Fruit fly (Drosophila melanogaster) whole organism, embryonic: Measurements from ENCODE around the gene CG9021.
A peak's percentile ranks its signal among the peaks of the same experiment; 100 is the strongest.

ENCODE experiments used
- ATbp ChIP-seq: fragments of 200-800 bp; sonication (Bioruptor generic); optimal IDR thresholded peaks from 2 replicates; lab custom pipeline; 2017; ENCODE audit warnings: missing biosample characterization, mild to moderate bottlenecking, missing genetic modification characterization, missing genetic modification reagents
- Adf1 ChIP-seq: fragments of 200-800 bp; sonication (Bioruptor generic); IDR thresholded peaks from 2 replicates; pipeline ENCODE4 v1.3.6; 2022; ENCODE audit warnings: missing biosample characterization, missing genetic modification characterization
- B-H2 ChIP-seq: fragments of 200-800 bp; sonication (Bioruptor generic); optimal IDR thresholded peaks from 2 replicates; lab custom pipeline; 2018; ENCODE audit warnings: missing biosample characterization, mild to moderate bottlenecking, missing genetic modification characterization
- CG10431 ChIP-seq: fragments of 200-800 bp; sonication (Bioruptor generic); optimal IDR thresholded peaks from 3 replicates; lab custom pipeline; 2018; ENCODE audit warnings: missing biosample characterization, mild to moderate bottlenecking, missing genetic modification characterization
- CG14014 ChIP-seq: fragments of 200-800 bp; sonication (Bioruptor generic); IDR thresholded peaks from 2 replicates; pipeline ENCODE4 v1.3.6; 2022; ENCODE audit warnings: missing biosample characterization, missing genetic modification characterization
- CG16813 ChIP-seq: fragments of 200-800 bp; sonication (Bioruptor generic); IDR thresholded peaks from 3 replicates; pipeline ENCODE4 v1.3.6; 2022; ENCODE audit warnings: missing biosample characterization, missing genetic modification characterization; ENCODE audit not compliant: partially characterized antibody
- CG17829 ChIP-seq: fragments of 200-800 bp; optimal IDR thresholded peaks from 2 replicates; lab custom pipeline; 2019; ENCODE audit warnings: missing biosample characterization, mild to moderate bottlenecking, missing genetic modification characterization, moderate library complexity
- CG1792 ChIP-seq: fragments of 200-800 bp; sonication (Bioruptor generic); optimal IDR thresholded peaks from 2 replicates; lab custom pipeline; 2016; ENCODE audit warnings: missing biosample characterization, missing genetic modification characterization
- CG18599 ChIP-seq: fragments of 200-800 bp; sonication (Bioruptor generic); optimal IDR thresholded peaks from 3 replicates; lab custom pipeline; 2017; ENCODE audit warnings: missing biosample characterization, missing genetic modification characterization, mild to moderate bottlenecking, moderate library complexity, missing genetic modification reagents
- CG31441 ChIP-seq: fragments of 200-800 bp; sonication (Bioruptor generic); IDR thresholded peaks from 2 replicates; pipeline ENCODE4 v1.3.6; 2022; ENCODE audit warnings: missing biosample characterization, missing genetic modification characterization
- CG4730 ChIP-seq: fragments of 200-800 bp; sonication (Bioruptor generic); IDR thresholded peaks from 2 replicates; pipeline ENCODE4 v1.3.6; 2022; ENCODE audit warnings: missing biosample characterization, missing genetic modification characterization
- CG6683 ChIP-seq: fragments of 200-800 bp; sonication (Bioruptor generic); optimal IDR thresholded peaks from 2 replicates; lab custom pipeline; 2017; ENCODE audit warnings: missing biosample characterization, mild to moderate bottlenecking, missing genetic modification characterization, missing genetic modification reagents
- CG6854 ChIP-seq: fragments of 200-800 bp; sonication (Bioruptor generic); optimal IDR thresholded peaks from 3 replicates; lab custom pipeline; 2017; ENCODE audit warnings: missing biosample characterization, mild to moderate bottlenecking, missing genetic modification characterization
- CG7987 ChIP-seq: fragments of 200-800 bp; sonication (Bioruptor generic); optimal IDR thresholded peaks from 2 replicates; lab custom pipeline; 2018; ENCODE audit warnings: missing biosample characterization, mild to moderate bottlenecking, missing genetic modification characterization, moderate library complexity
- CG8281 ChIP-seq: fragments of 200-800 bp; sonication (Bioruptor generic); optimal IDR thresholded peaks from 2 replicates; lab custom pipeline; 2018; ENCODE audit warnings: missing biosample characterization, mild to moderate bottlenecking, missing genetic modification characterization, moderate library complexity
- CG9215 ChIP-seq: fragments of 200-800 bp; sonication (Bioruptor generic); IDR thresholded peaks from 2 replicates; pipeline ENCODE4 v1.3.6; 2022; ENCODE audit warnings: missing biosample characterization, missing genetic modification characterization
- CG9609 ChIP-seq: fragments of 200-800 bp; sonication (Bioruptor generic); optimal IDR thresholded peaks from 3 replicates; lab custom pipeline; 2016; ENCODE audit warnings: missing biosample characterization, missing genetic modification characterization
- Fer1 ChIP-seq: fragments of 200-800 bp; sonication (Bioruptor generic); optimal IDR thresholded peaks from 2 replicates; lab custom pipeline; 2017; ENCODE audit warnings: missing biosample characterization, mild to moderate bottlenecking, missing genetic modification characterization
- Kr ChIP-seq: fragments of 200-800 bp; sonication (Bioruptor generic); optimal IDR thresholded peaks from 2 replicates; lab custom pipeline; 2017; ENCODE audit warnings: missing biosample characterization, mild to moderate bottlenecking, missing genetic modification characterization
- Lpt ChIP-seq: fragments of >200 bp; optimal IDR thresholded peaks from 2 replicates; lab custom pipeline; 2018; ENCODE audit warnings: missing biosample characterization, missing genetic modification characterization
- MBD-R2 ChIP-seq: fragments of 200-800 bp; sonication (Bioruptor generic); IDR thresholded peaks from 2 replicates; pipeline ENCODE4 v1.3.6; 2022; ENCODE audit warnings: missing biosample characterization, missing genetic modification characterization
- NC2β ChIP-seq: fragments of 200-800 bp; sonication (Bioruptor generic); optimal IDR thresholded peaks from 2 replicates; lab custom pipeline; 2016; ENCODE audit warnings: missing biosample characterization, missing genetic modification characterization
- NK7.1 ChIP-seq: fragments of 200-800 bp; sonication (Bioruptor generic); optimal IDR thresholded peaks from 3 replicates; lab custom pipeline; 2016; ENCODE audit warnings: missing biosample characterization, missing genetic modification characterization
- Pdp1 ChIP-seq, 2 experiments: fragments of 200-800 bp; sonication (Bioruptor generic); optimal IDR thresholded peaks; 3 replicates each; lab custom pipeline; 2016; ENCODE audit warnings: missing biosample characterization in 2 of 2, missing genetic modification characterization in 2 of 2, mild to moderate bottlenecking in 1 of 2, moderate library complexity in 1 of 2
- Poxn ChIP-seq: fragments of 200-800 bp; sonication (Bioruptor generic); IDR thresholded peaks from 2 replicates; pipeline ENCODE4 v1.3.6; 2022; ENCODE audit warnings: missing biosample characterization, missing genetic modification characterization
- Tbp ChIP-seq: fragments of >200 bp; optimal IDR thresholded peaks from 2 replicates; lab custom pipeline; 2018; ENCODE audit warnings: missing biosample characterization, missing genetic modification characterization
- ab ChIP-seq: fragments of 200-800 bp; sonication (Bioruptor generic); optimal IDR thresholded peaks from 2 replicates; lab custom pipeline; 2016; ENCODE audit warnings: missing biosample characterization, missing genetic modification characterization
- abd-A ChIP-seq: fragments of 200-800 bp; sonication (Bioruptor generic); optimal IDR thresholded peaks from 3 replicates; lab custom pipeline; 2019; ENCODE audit warnings: missing biosample characterization, mild to moderate bottlenecking, missing genetic modification characterization, moderate library complexity
- ash1 ChIP-seq: fragments of 200-800 bp; sonication (Bioruptor generic); optimal IDR thresholded peaks from 2 replicates; lab custom pipeline; 2018; ENCODE audit warnings: missing biosample characterization, mild to moderate bottlenecking, missing genetic modification characterization
- bigmax ChIP-seq: fragments of 200-800 bp; sonication (Bioruptor generic); optimal IDR thresholded peaks from 2 replicates; lab custom pipeline; 2018; ENCODE audit warnings: missing biosample characterization, mild to moderate bottlenecking, missing genetic modification characterization
- btn ChIP-seq: fragments of 200-800 bp; sonication (Bioruptor generic); optimal IDR thresholded peaks from 2 replicates; lab custom pipeline; 2016; ENCODE audit warnings: missing biosample characterization, missing genetic modification characterization
- cad ChIP-seq: fragments of >200 bp; optimal IDR thresholded peaks from 2 replicates; lab custom pipeline; 2017; ENCODE audit warnings: missing biosample characterization, missing genetic modification characterization
- chinmo ChIP-seq: fragments of 200-800 bp; sonication (Bioruptor generic); IDR thresholded peaks from 4 replicates; pipeline ENCODE4 v1.3.6; 2022; ENCODE audit warnings: missing biosample characterization, missing genetic modification characterization; ENCODE audit not compliant: partially characterized antibody
- cwo ChIP-seq: fragments of 200-800 bp; sonication (Bioruptor generic); optimal IDR thresholded peaks from 3 replicates; lab custom pipeline; 2017; ENCODE audit warnings: missing biosample characterization, missing genetic modification characterization, mild to moderate bottlenecking, moderate library complexity, missing genetic modification reagents
- ftz-f1 ChIP-seq: fragments of 200-800 bp; sonication (Bioruptor generic); optimal IDR thresholded peaks from 2 replicates; lab custom pipeline; 2016; ENCODE audit warnings: missing biosample characterization, missing genetic modification characterization
- gcm ChIP-seq: fragments of 200-800 bp; sonication (Bioruptor generic); optimal IDR thresholded peaks from 2 replicates; lab custom pipeline; 2019; ENCODE audit warnings: missing biosample characterization, mild to moderate bottlenecking, missing genetic modification characterization, moderate library complexity
- kni ChIP-seq: fragments of 200-800 bp; sonication (Bioruptor generic); optimal IDR thresholded peaks from 3 replicates; lab custom pipeline; 2017; ENCODE audit warnings: mild to moderate bottlenecking, missing biosample characterization, missing genetic modification reagents, missing genetic modification characterization
- lov ChIP-seq, 2 experiments: fragments of 200-800 bp in 1 of 2; fragments of >200 bp in 1 of 2; sonication (Bioruptor generic) in 1 of 2; IDR thresholded peaks in 1 of 2; optimal IDR thresholded peaks in 1 of 2; 2 replicates in 1 of 2; 3 replicates in 1 of 2; pipeline versions ENCODE4 v1.3.6 to Lab custom; 2017 to 2022; ENCODE audit warnings: missing biosample characterization in 1 of 2, missing genetic modification characterization in 1 of 2
- mirr ChIP-seq: fragments of 200-800 bp; sonication (Bioruptor generic); optimal IDR thresholded peaks from 3 replicates; lab custom pipeline; 2018; ENCODE audit warnings: missing biosample characterization, mild to moderate bottlenecking, missing genetic modification characterization
- prd ChIP-seq, 3 experiments: fragments of >200 bp in 2 of 3; fragments of 200-800 bp in 1 of 3; sonication (Bioruptor generic) in 1 of 3; optimal IDR thresholded peaks in 2 of 3; IDR thresholded peaks in 1 of 3; 2 replicates in 2 of 3; 3 replicates in 1 of 3; pipeline versions ENCODE4 v1.3.6 to Lab custom; 2017 to 2022; ENCODE audit warnings: missing biosample characterization in 1 of 3, missing genetic modification characterization in 1 of 3
- schlank ChIP-seq: fragments of 200-800 bp; sonication (Bioruptor generic); optimal IDR thresholded peaks from 2 replicates; lab custom pipeline; 2018; ENCODE audit warnings: missing biosample characterization, mild to moderate bottlenecking, missing genetic modification characterization
- slbo ChIP-seq: fragments of 200-800 bp; sonication (Bioruptor generic); IDR thresholded peaks from 2 replicates; pipeline ENCODE4 v1.3.6; 2022; ENCODE audit warnings: missing biosample characterization, missing genetic modification characterization
- slou ChIP-seq: fragments of 200-800 bp; sonication (Bioruptor generic); optimal IDR thresholded peaks from 3 replicates; lab custom pipeline; 2016; ENCODE audit warnings: missing biosample characterization, missing genetic modification characterization
- so ChIP-seq: fragments of 200-800 bp; sonication (Bioruptor generic); IDR thresholded peaks from 3 replicates; pipeline ENCODE4 v1.3.6; 2022; ENCODE audit warnings: missing biosample characterization, missing genetic modification characterization
- ssp ChIP-seq: fragments of 200-800 bp; sonication (Bioruptor generic); IDR thresholded peaks from 2 replicates; pipeline ENCODE4 v1.3.6; 2022; ENCODE audit warnings: missing biosample characterization, missing genetic modification characterization
- sug ChIP-seq: fragments of 200-800 bp; optimal IDR thresholded peaks from 2 replicates; lab custom pipeline; 2019; ENCODE audit warnings: missing biosample characterization, mild to moderate bottlenecking, missing genetic modification characterization, moderate library complexity
- twi ChIP-seq: fragments of 200-800 bp; optimal IDR thresholded peaks from 2 replicates; lab custom pipeline; 2019; ENCODE audit warnings: missing biosample characterization, mild to moderate bottlenecking, missing genetic modification characterization, moderate library complexity

The CG9021 gene

dm6 chr2L:5944305-5945282, 40.1 kb upstream of the CG9021 start (continued):
- TF ChIP-seq ab: no peak
- no peak for TF ChIP-seq CG6854 (GFP tag; lab: Kevin White, UChicago)
- TF ChIP-seq CG8281 (tag; lab: Kevin White, UChicago): no peak
- TF ChIP-seq Fer1 (GFP tag; lab: Kevin White, UChicago): no peak
- peak; percentile 9 for TF ChIP-seq CG1792
- no peak for TF ChIP-seq NC2β (GFP tag; lab: Kevin White, UChicago)
- TF ChIP-seq CG16813: peak; percentile 46; the same call in 1 of the 3 replicates
- no peak for TF ChIP-seq ssp
- TF ChIP-seq ftz-f1 (GFP tag; lab: Kevin White, UChicago): peak; percentile 96
- TF ChIP-seq CG4730: no peak
- TF ChIP-seq CG17829 (tag; lab: Kevin White, UChicago): no peak
- no peak for TF ChIP-seq CG9215 (GFP tag; lab: Robert Waterston, UW)
- TF ChIP-seq ash1 (GFP tag; lab: Kevin White, UChicago): no peak
- peak; percentile 55 for TF ChIP-seq twi
- no peak for TF ChIP-seq kni (GFP tag; lab: Kevin White, UChicago)
- TF ChIP-seq CG10431: no peak
- TF ChIP-seq Pdp1 (GFP tag; optimal IDR thresholded peaks at IDR 0.05; lab: Kevin White, UChicago): peak in 1 of 2 experiments; percentile 98
- TF ChIP-seq CG6683 (GFP tag; lab: Kevin White, UChicago): no peak
- peak; percentile 97 for TF ChIP-seq sug
- TF ChIP-seq cwo (GFP tag; lab: Kevin White, UChicago): peak; percentile 95
- TF ChIP-seq Tbp (GFP tag; lab: Kevin White, UChicago): no peak
- TF ChIP-seq CG7987 (GFP tag; lab: Kevin White, UChicago): peak; percentile 73
- TF ChIP-seq abd-A: no peak
- TF ChIP-seq bigmax (GFP tag; lab: Kevin White, UChicago): no peak
- no peak for TF ChIP-seq gcm (GFP tag; lab: Kevin White, UChicago)
- no peak for TF ChIP-seq lov (optimal IDR thresholded peaks at IDR 0.05; lab: Kevin White, UChicago)
- TF ChIP-seq lov (GFP tag; IDR thresholded peaks at IDR 0.05; lab: Robert Waterston, UW): no peak
- TF ChIP-seq NK7.1: no peak
- no peak for TF ChIP-seq slbo (GFP tag; lab: Robert Waterston, UW)
- no peak for TF ChIP-seq Poxn (GFP tag; lab: Robert Waterston, UW)
- no peak for TF ChIP-seq CG18599 (GFP tag; lab: Kevin White, UChicago)
- TF ChIP-seq Kr (GFP tag; lab: Kevin White, UChicago): peak; percentile 7
- TF ChIP-seq schlank (tag; lab: Kevin White, UChicago): no peak
- TF ChIP-seq CG9609: no peak
- TF ChIP-seq chinmo: peak; percentile 81; the same call in 1 of the 4 replicates
- no peak for TF ChIP-seq CG31441 (GFP tag; lab: Robert Waterston, UW)
- TF ChIP-seq slou (GFP tag; lab: Kevin White, UChicago): no peak
- TF ChIP-seq MBD-R2 (GFP tag; lab: Robert Waterston, UW): peak; percentile 27; the same call in 1 of the 2 replicates
- TF ChIP-seq B-H2 (GFP tag; lab: Kevin White, UChicago): peak; percentile 48
- no peak for TF ChIP-seq prd (optimal IDR thresholded peaks at IDR 0.05; lab: Kevin White, UChicago)
- no peak for TF ChIP-seq prd (GFP tag; IDR thresholded peaks at IDR 0.05; lab: Robert Waterston, UW)
- TF ChIP-seq CG14014 (GFP tag; lab: Robert Waterston, UW): 0 out of 2 replicates have a peak, but pooled peaks have one; percentile 5
- TF ChIP-seq Lpt (GFP tag; lab: Kevin White, UChicago): no peak
- TF ChIP-seq Adf1 (GFP tag; lab: Robert Waterston, UW): no peak
- peak; percentile 32 for TF ChIP-seq cad
- TF ChIP-seq mirr (GFP tag; lab: Kevin White, UChicago): peak; percentile 78
- TF ChIP-seq ATbp (GFP tag; lab: Kevin White, UChicago): no peak
- no peak for TF ChIP-seq btn (GFP tag; lab: Kevin White, UChicago)
- peak; percentile 42; the same call in 1 of the 3 replicates for TF ChIP-seq so (GFP tag; lab: Robert Waterston, UW)
